Worm (Caenorhabditis elegans) whole organism, late embryonic: ENCODE data around the gene F53F4.1.

ENCODE experiments used
- C38D4.7 ChIP-seq: fragments of 200-800 bp; sonication (Bioruptor generic); optimal IDR thresholded peaks from 2 replicates; lab custom pipeline; 2018; ENCODE audit warnings: mild to moderate bottlenecking, missing genetic modification characterization, moderate library complexity, missing compliant biosample characterization
- K02D7.2 ChIP-seq: sonication (generic microtip); optimal IDR thresholded peaks from 2 replicates; lab custom pipeline; 2017; ENCODE audit warnings: mild to moderate bottlenecking, missing genetic modification characterization, missing compliant biosample characterization
- K09A11.1 ChIP-seq: sonication (generic microtip); optimal IDR thresholded peaks from 2 replicates; lab custom pipeline; 2017; ENCODE audit warnings: antibody characterized with exemption, mild to moderate bottlenecking, missing genetic modification characterization, missing compliant biosample characterization; ENCODE audit not compliant: insufficient read depth
- Y22D7AL.16 ChIP-seq: sonication (generic microtip); optimal IDR thresholded peaks from 2 replicates; lab custom pipeline; 2016; ENCODE audit warnings: missing genetic modification characterization, missing compliant biosample characterization
- ahr-1 ChIP-seq: sonication (generic microtip); optimal IDR thresholded peaks from 2 replicates; lab custom pipeline; 2016; ENCODE audit warnings: missing genetic modification characterization, missing compliant biosample characterization
- ama-1 ChIP-seq: fragments of 150-350 bp; optimal IDR thresholded peaks from 2 replicates; lab custom pipeline; 2014
- ceh-2 ChIP-seq: sonication (generic microtip); optimal IDR thresholded peaks from 2 replicates; lab custom pipeline; 2016; ENCODE audit warnings: missing genotype, missing genetic modification characterization, missing compliant biosample characterization
- ceh-22 ChIP-seq: sonication (generic microtip); optimal IDR thresholded peaks from 2 replicates; lab custom pipeline; 2017; ENCODE audit warnings: missing biosample characterization, missing genetic modification characterization
- ceh-24 ChIP-seq: sonication (generic microtip); optimal IDR thresholded peaks from 2 replicates; lab custom pipeline; 2016; ENCODE audit warnings: mild to moderate bottlenecking, missing genetic modification characterization, missing compliant biosample characterization
- ceh-30 ChIP-seq: fragments of 150-350 bp; optimal IDR thresholded peaks from 2 replicates; lab custom pipeline; 2014; ENCODE audit warnings: missing biosample characterization, missing genetic modification characterization
- ceh-31 ChIP-seq: sonication (generic microtip); optimal IDR thresholded peaks from 2 replicates; lab custom pipeline; 2016; ENCODE audit warnings: missing genetic modification characterization, missing compliant biosample characterization
- ceh-6 ChIP-seq: fragments of 200-800 bp; sonication (Bioruptor generic); optimal IDR thresholded peaks from 2 replicates; lab custom pipeline; 2018; ENCODE audit warnings: mild to moderate bottlenecking, missing genetic modification characterization, missing compliant biosample characterization
- che-1 ChIP-seq: sonication (generic microtip); optimal IDR thresholded peaks from 2 replicates; lab custom pipeline; 2016; ENCODE audit warnings: mild to moderate bottlenecking, missing genetic modification characterization, missing compliant biosample characterization
- dmd-4 ChIP-seq: sonication (generic microtip); optimal IDR thresholded peaks from 2 replicates; lab custom pipeline; 2016; ENCODE audit warnings: borderline replicate concordance, missing genetic modification characterization, missing compliant biosample characterization
- dve-1 ChIP-seq: sonication (generic microtip); optimal IDR thresholded peaks from 2 replicates; lab custom pipeline; 2017; ENCODE audit warnings: antibody characterized with exemption, mild to moderate bottlenecking, missing genetic modification characterization, missing compliant biosample characterization
- elt-2 ChIP-seq: sonication (generic microtip); optimal IDR thresholded peaks from 2 replicates; lab custom pipeline; 2016; ENCODE audit warnings: missing genetic modification reagents, missing genetic modification characterization, missing compliant biosample characterization
- elt-4 ChIP-seq: sonication (generic microtip); optimal IDR thresholded peaks from 2 replicates; lab custom pipeline; 2016; ENCODE audit warnings: missing genetic modification characterization, missing compliant biosample characterization
- ets-4 ChIP-seq: sonication (generic microtip); optimal IDR thresholded peaks from 2 replicates; lab custom pipeline; 2016; ENCODE audit warnings: missing genetic modification characterization, missing compliant biosample characterization
- eyg-1 ChIP-seq: sonication (generic microtip); optimal IDR thresholded peaks from 2 replicates; lab custom pipeline; 2016; ENCODE audit warnings: missing genotype, missing genetic modification characterization, missing compliant biosample characterization
- fkh-10 ChIP-seq: fragments of 150-350 bp; optimal IDR thresholded peaks from 2 replicates; lab custom pipeline; 2014; ENCODE audit warnings: missing biosample characterization, missing genetic modification reagents, missing genetic modification characterization
- fkh-6 ChIP-seq: sonication (generic microtip); optimal IDR thresholded peaks from 2 replicates; lab custom pipeline; 2016; ENCODE audit warnings: missing genetic modification characterization, missing compliant biosample characterization
- gmeb-2 ChIP-seq: sonication (generic microtip); optimal IDR thresholded peaks from 2 replicates; lab custom pipeline; 2016; ENCODE audit warnings: missing genetic modification characterization, inconsistent platforms, missing compliant biosample characterization
- hlh-30 ChIP-seq: sonication (generic microtip); optimal IDR thresholded peaks from 2 replicates; lab custom pipeline; 2017; ENCODE audit warnings: antibody characterized with exemption, missing genetic modification characterization, missing compliant biosample characterization; ENCODE audit not compliant: insufficient read depth
- lin-11 ChIP-seq: fragments of 200-800 bp; sonication (Bioruptor generic); optimal IDR thresholded peaks from 2 replicates; lab custom pipeline; 2018; ENCODE audit warnings: mild to moderate bottlenecking, missing genetic modification characterization, missing compliant biosample characterization
- madf-2 ChIP-seq: sonication (generic microtip); optimal IDR thresholded peaks from 2 replicates; lab custom pipeline; 2017; ENCODE audit warnings: missing genetic modification characterization, missing compliant biosample characterization
- mec-3 ChIP-seq: sonication (generic microtip); optimal IDR thresholded peaks from 2 replicates; lab custom pipeline; 2016; ENCODE audit warnings: borderline replicate concordance, missing genetic modification characterization, missing compliant biosample characterization
- npax-4 ChIP-seq: sonication (generic microtip); optimal IDR thresholded peaks from 2 replicates; lab custom pipeline; 2016; ENCODE audit warnings: missing genetic modification characterization, missing compliant biosample characterization
- pag-3 ChIP-seq: sonication (generic microtip); optimal IDR thresholded peaks from 2 replicates; lab custom pipeline; 2016; ENCODE audit warnings: missing compliant biosample characterization, missing genetic modification characterization, borderline replicate concordance
- pat-9 ChIP-seq: fragments of 200-800 bp; sonication (Bioruptor generic); optimal IDR thresholded peaks from 2 replicates; lab custom pipeline; 2018; ENCODE audit warnings: mild to moderate bottlenecking, missing genetic modification characterization, moderate library complexity, missing compliant biosample characterization
- pax-1 ChIP-seq: fragments of 150-350 bp; optimal IDR thresholded peaks from 2 replicates; lab custom pipeline; 2014; ENCODE audit warnings: missing biosample characterization, missing genetic modification characterization
- pha-2 ChIP-seq: sonication (generic microtip); optimal IDR thresholded peaks from 2 replicates; lab custom pipeline; 2017; ENCODE audit warnings: mild to moderate bottlenecking, missing genetic modification characterization, missing compliant biosample characterization
- pros-1 ChIP-seq: fragments of 150-350 bp; optimal IDR thresholded peaks from 2 replicates; lab custom pipeline; 2014; ENCODE audit warnings: missing biosample characterization, missing genetic modification reagents, missing genetic modification characterization
- ref-2 ChIP-seq: sonication (generic microtip); optimal IDR thresholded peaks from 2 replicates; lab custom pipeline; 2016; ENCODE audit warnings: missing genetic modification characterization, missing compliant biosample characterization
- sdc-2 ChIP-seq: sonication (generic microtip); optimal IDR thresholded peaks from 2 replicates; lab custom pipeline; 2016; ENCODE audit warnings: missing genotype, missing genetic modification characterization, missing compliant biosample characterization
- sox-2 ChIP-seq: fragments of 200-800 bp; sonication (Bioruptor generic); IDR thresholded peaks from 2 replicates; pipeline ENCODE4 v1.3.6; 2022; ENCODE audit warnings: missing genetic modification reagents, missing genetic modification characterization, missing compliant biosample characterization
- sox-4 ChIP-seq: sonication (generic microtip); optimal IDR thresholded peaks from 2 replicates; lab custom pipeline; 2017; ENCODE audit warnings: mild to moderate bottlenecking, missing genetic modification characterization, inconsistent platforms, missing compliant biosample characterization
- syd-9 ChIP-seq: sonication (generic microtip); optimal IDR thresholded peaks from 2 replicates; lab custom pipeline; 2016; ENCODE audit warnings: mild to moderate bottlenecking, missing genetic modification characterization, moderate library complexity, missing compliant biosample characterization
- tbx-2 ChIP-seq: sonication (generic microtip); optimal IDR thresholded peaks from 2 replicates; lab custom pipeline; 2016; ENCODE audit warnings: missing genetic modification characterization, missing compliant biosample characterization
- tbx-7 ChIP-seq: sonication (generic microtip); optimal IDR thresholded peaks from 2 replicates; lab custom pipeline; 2016; ENCODE audit warnings: missing genotype, missing genetic modification characterization, missing compliant biosample characterization
- ttx-3 ChIP-seq: sonication (generic microtip); optimal IDR thresholded peaks from 2 replicates; lab custom pipeline; 2016; ENCODE audit warnings: missing genetic modification reagents, missing genetic modification characterization, missing compliant biosample characterization
- unc-3 ChIP-seq, 2 experiments: fragments of 200-800 bp in 1 of 2; sonication (Bioruptor generic) in 1 of 2; sonication (generic microtip) in 1 of 2; conservative IDR thresholded peaks in 1 of 2; optimal IDR thresholded peaks in 1 of 2; 2 replicates each; pipeline versions ENCODE4 v1.3.6 to Lab custom; 2016 to 2022; ENCODE audit warnings: missing compliant biosample characterization in 2 of 2, missing genetic modification characterization in 2 of 2, missing genetic modification reagents in 1 of 2
- unc-86 ChIP-seq: sonication (generic microtip); optimal IDR thresholded peaks from 2 replicates; lab custom pipeline; 2016; ENCODE audit warnings: missing genetic modification characterization, missing compliant biosample characterization
- zip-5 ChIP-seq: sonication (generic microtip); optimal IDR thresholded peaks from 2 replicates; lab custom pipeline; 2016; ENCODE audit warnings: missing genetic modification characterization, missing compliant biosample characterization

F53F4.1 gene

ce11 chrV:13593083-13593482 lies 8.5 kb downstream of the F53F4.1 start, which contains the start of gene F53F4.4:
Gene F53F4.4, plus strand, starts transcription at chrV:13593383.
- TF ChIP-seq ceh-2 (tag; lab: Kevin White, UChicago) (no peak), syd-9 (tag; lab: Kevin White, UChicago) (no peak), hlh-30 (tag; lab: Kevin White, UChicago) (no peak), lin-11 (tag; lab: Kevin White, UChicago) (no peak), ref-2 (tag; lab: Kevin White, UChicago) (no peak), dve-1 (tag; lab: Kevin White, UChicago) (no peak), eyg-1 (no peak), elt-2 (no peak), C38D4.7 (no peak), che-1 (tag; lab: Kevin White, UChicago) (no peak), pros-1 (no peak), fkh-6 (tag; lab: Kevin White, UChicago) (no peak), gmeb-2 (tag; lab: Kevin White, UChicago) (no peak), dmd-4 (tag; lab: Kevin White, UChicago) (no peak), sox-4 (tag; lab: Kevin White, UChicago) (no peak)

ce11 chrV:13598370-13598769 lies 13.8 kb downstream of the F53F4.1 start:
- no peak for TF ChIP-seq ceh-24 (tag; lab: Kevin White, UChicago)
- no peak for TF ChIP-seq sox-2 (GFP tag; lab: Robert Waterston, UW)
- TF ChIP-seq elt-4 (tag; lab: Kevin White, UChicago), result no peak
- no peak for TF ChIP-seq Y22D7AL.16 (tag; lab: Kevin White, UChicago)
- TF ChIP-seq tbx-2, result no peak
- no peak for TF ChIP-seq ceh-30 (tag; lab: Kevin White, UChicago)
- no peak for TF ChIP-seq fkh-10
- TF ChIP-seq, all 69 proteins: peak for 0

- TF ChIP-seq K02D7.2 (tag; lab: Kevin White, UChicago), result no peak
- TF ChIP-seq dmd-4 (tag; lab: Kevin White, UChicago), result no peak
- no peak for TF ChIP-seq ama-1
- no peak for TF ChIP-seq ceh-6 (GFP tag; lab: Kevin White, UChicago)
- TF ChIP-seq npax-4 (tag; lab: Kevin White, UChicago), result no peak
- TF ChIP-seq unc-86 (tag; lab: Kevin White, UChicago), result no peak
- TF ChIP-seq pat-9 (tag; lab: Kevin White, UChicago), result no peak
- TF ChIP-seq ceh-31 (tag; lab: Kevin White, UChicago), result no peak
- TF ChIP-seq K09A11.1 (tag; lab: Kevin White, UChicago), result no peak
- TF ChIP-seq pros-1, result no peak
- TF ChIP-seq mec-3, result no peak
- no peak for TF ChIP-seq ceh-30 (tag; lab: Kevin White, UChicago)
- no peak for TF ChIP-seq zip-5 (tag; lab: Kevin White, UChicago)
- no peak for TF ChIP-seq sox-4 (tag; lab: Kevin White, UChicago)
- no peak for TF ChIP-seq madf-2 (tag; lab: Kevin White, UChicago)
These were observed 16.3 kb downstream of the F53F4.1 start, which contains the start of gene rdy-2 for ce11 chrV:13600882-13601281. Gene rdy-2, minus strand, starts transcription at chrV:13600982.

ce11 chrV:13606651-13607242 lies 22.2 kb downstream of the F53F4.1 start, which contains the start of gene fmo-4:
Gene fmo-4, minus strand, starts transcription at chrV:13606701.
- no peak for TF ChIP-seq npax-4 (tag; lab: Kevin White, UChicago)

ce11 chrV:13608486-13608885 lies 23.9 kb downstream of the F53F4.1 start:
- no peak for TF ChIP-seq elt-2
- TF ChIP-seq pha-2 (tag; lab: Kevin White, UChicago), result no peak
- TF ChIP-seq pag-3 (tag; lab: Kevin White, UChicago), result no peak
- no peak for TF ChIP-seq sox-2 (GFP tag; lab: Robert Waterston, UW)
- TF ChIP-seq ahr-1 (tag; lab: Kevin White, UChicago), result no peak
- no peak for TF ChIP-seq eyg-1
- TF ChIP-seq elt-4 (tag; lab: Kevin White, UChicago), result no peak
- TF ChIP-seq sdc-2, result no peak
- TF ChIP-seq gmeb-2 (tag; lab: Kevin White, UChicago), result no peak
- TF ChIP-seq tbx-7 (tag; lab: Kevin White, UChicago), result no peak
- TF ChIP-seq pax-1, result no peak
- TF ChIP-seq ceh-22 (tag; lab: Kevin White, UChicago), result no peak
- TF ChIP-seq unc-3 (GFP tag; conservative IDR thresholded peaks at IDR 0.05; lab: Robert Waterston, UW), result no peak
- TF ChIP-seq unc-3 (tag; optimal IDR thresholded peaks at IDR 0.05; lab: Kevin White, UChicago), result no peak
- no peak for TF ChIP-seq fkh-10
- no peak for TF ChIP-seq fkh-6 (tag; lab: Kevin White, UChicago)
- no peak for TF ChIP-seq ets-4 (tag; lab: Kevin White, UChicago)
- no peak for TF ChIP-seq C38D4.7
- no peak for TF ChIP-seq ttx-3
- no peak for TF ChIP-seq K02D7.2 (tag; lab: Kevin White, UChicago)
